Fruit fly (Drosophila melanogaster) S2 (cell line): ENCODE measurements around the gene CycY.

ENCODE experiments used
- CG8478 ChIP-seq: fragments of >200 bp; optimal IDR thresholded peaks from 2 replicates; lab custom pipeline; 2018
- CTCF ChIP-seq, 2 experiments: fragments of >200 bp; optimal IDR thresholded peaks; 2 replicates each; lab custom pipeline; 2018

- TF ChIP-seq CG8478 (lab: Kevin White, UChicago): no peak
- TF ChIP-seq CTCF (optimal IDR thresholded peaks at IDR 0.05; lab: Kevin White, UChicago): no peak
Observed at dm6 chr2L:11808327-11808701, 5.3 kb downstream of the CycY start.
